Worm (Caenorhabditis elegans) whole organism, late embryonic: ENCODE results near the gene mks-3.

Source experiments
- C38D4.7 ChIP-seq: fragments of 200-800 bp; sonication (Bioruptor generic); optimal IDR thresholded peaks from 2 replicates; lab custom pipeline; 2018; ENCODE audit warnings: mild to moderate bottlenecking, missing genetic modification characterization, moderate library complexity, missing compliant biosample characterization
- F13H6.1 ChIP-seq: sonication (generic microtip); optimal IDR thresholded peaks from 2 replicates; lab custom pipeline; 2016; ENCODE audit warnings: missing genetic modification characterization, missing compliant biosample characterization
- K02D7.2 ChIP-seq: sonication (generic microtip); optimal IDR thresholded peaks from 2 replicates; lab custom pipeline; 2017; ENCODE audit warnings: mild to moderate bottlenecking, missing genetic modification characterization, missing compliant biosample characterization
- K09A11.1 ChIP-seq: sonication (generic microtip); optimal IDR thresholded peaks from 2 replicates; lab custom pipeline; 2017; ENCODE audit warnings: antibody characterized with exemption, mild to moderate bottlenecking, missing genetic modification characterization, missing compliant biosample characterization; ENCODE audit not compliant: insufficient read depth
- Y22D7AL.16 ChIP-seq: sonication (generic microtip); optimal IDR thresholded peaks from 2 replicates; lab custom pipeline; 2016; ENCODE audit warnings: missing genetic modification characterization, missing compliant biosample characterization
- ahr-1 ChIP-seq: sonication (generic microtip); optimal IDR thresholded peaks from 2 replicates; lab custom pipeline; 2016; ENCODE audit warnings: missing genetic modification characterization, missing compliant biosample characterization
- ceh-14 ChIP-seq: sonication (generic microtip); optimal IDR thresholded peaks from 2 replicates; lab custom pipeline; 2016; ENCODE audit warnings: missing genotype, missing genetic modification characterization, missing compliant biosample characterization
- ceh-19 ChIP-seq: fragments of 200-800 bp; sonication (Bioruptor generic); optimal IDR thresholded peaks from 2 replicates; lab custom pipeline; 2018; ENCODE audit warnings: mild to moderate bottlenecking, missing genetic modification characterization, missing compliant biosample characterization
- ceh-31 ChIP-seq: sonication (generic microtip); optimal IDR thresholded peaks from 2 replicates; lab custom pipeline; 2016; ENCODE audit warnings: missing genetic modification characterization, missing compliant biosample characterization
- ceh-9 ChIP-seq: sonication (generic microtip); optimal IDR thresholded peaks from 2 replicates; lab custom pipeline; 2016; ENCODE audit warnings: mild to moderate bottlenecking, missing genetic modification characterization, inconsistent platforms, missing compliant biosample characterization
- che-1 ChIP-seq: sonication (generic microtip); optimal IDR thresholded peaks from 2 replicates; lab custom pipeline; 2016; ENCODE audit warnings: mild to moderate bottlenecking, missing genetic modification characterization, missing compliant biosample characterization
- dmd-4 ChIP-seq: sonication (generic microtip); optimal IDR thresholded peaks from 2 replicates; lab custom pipeline; 2016; ENCODE audit warnings: borderline replicate concordance, missing genetic modification characterization, missing compliant biosample characterization
- dve-1 ChIP-seq: sonication (generic microtip); optimal IDR thresholded peaks from 2 replicates; lab custom pipeline; 2017; ENCODE audit warnings: antibody characterized with exemption, mild to moderate bottlenecking, missing genetic modification characterization, missing compliant biosample characterization
- elt-2 ChIP-seq: sonication (generic microtip); optimal IDR thresholded peaks from 2 replicates; lab custom pipeline; 2016; ENCODE audit warnings: missing genetic modification reagents, missing genetic modification characterization, missing compliant biosample characterization
- eyg-1 ChIP-seq: sonication (generic microtip); optimal IDR thresholded peaks from 2 replicates; lab custom pipeline; 2016; ENCODE audit warnings: missing genotype, missing genetic modification characterization, missing compliant biosample characterization
- fax-1 ChIP-seq: sonication (generic microtip); optimal IDR thresholded peaks from 2 replicates; lab custom pipeline; 2016; ENCODE audit warnings: missing genotype, missing genetic modification characterization, missing compliant biosample characterization
- hlh-30 ChIP-seq: sonication (generic microtip); optimal IDR thresholded peaks from 2 replicates; lab custom pipeline; 2017; ENCODE audit warnings: antibody characterized with exemption, missing genetic modification characterization, missing compliant biosample characterization; ENCODE audit not compliant: insufficient read depth
- hlh-8 ChIP-seq: sonication (generic microtip); optimal IDR thresholded peaks from 2 replicates; lab custom pipeline; 2016; ENCODE audit warnings: missing genotype, missing genetic modification characterization, missing compliant biosample characterization
- lim-6 ChIP-seq: sonication (generic microtip); optimal IDR thresholded peaks from 2 replicates; lab custom pipeline; 2016; ENCODE audit warnings: missing genetic modification characterization, missing compliant biosample characterization
- lin-11 ChIP-seq: fragments of 200-800 bp; sonication (Bioruptor generic); optimal IDR thresholded peaks from 2 replicates; lab custom pipeline; 2018; ENCODE audit warnings: mild to moderate bottlenecking, missing genetic modification characterization, missing compliant biosample characterization
- madf-2 ChIP-seq: sonication (generic microtip); optimal IDR thresholded peaks from 2 replicates; lab custom pipeline; 2017; ENCODE audit warnings: missing genetic modification characterization, missing compliant biosample characterization
- nhr-232 ChIP-seq: sonication (generic microtip); optimal IDR thresholded peaks from 2 replicates; lab custom pipeline; 2016; ENCODE audit warnings: missing genetic modification characterization, missing compliant biosample characterization
- npax-4 ChIP-seq: sonication (generic microtip); optimal IDR thresholded peaks from 2 replicates; lab custom pipeline; 2016; ENCODE audit warnings: missing genetic modification characterization, missing compliant biosample characterization
- pat-9 ChIP-seq: fragments of 200-800 bp; sonication (Bioruptor generic); optimal IDR thresholded peaks from 2 replicates; lab custom pipeline; 2018; ENCODE audit warnings: mild to moderate bottlenecking, missing genetic modification characterization, moderate library complexity, missing compliant biosample characterization
- pax-1 ChIP-seq: fragments of 150-350 bp; optimal IDR thresholded peaks from 2 replicates; lab custom pipeline; 2014; ENCODE audit warnings: missing biosample characterization, missing genetic modification characterization
- pha-4 ChIP-seq: fragments of 150-350 bp; optimal IDR thresholded peaks from 2 replicates; lab custom pipeline; 2018; ENCODE audit warnings: missing biosample characterization, missing genetic modification reagents, missing genetic modification characterization
- pros-1 ChIP-seq: fragments of 150-350 bp; optimal IDR thresholded peaks from 2 replicates; lab custom pipeline; 2014; ENCODE audit warnings: missing biosample characterization, missing genetic modification reagents, missing genetic modification characterization
- rnt-1 ChIP-seq: sonication (generic microtip); optimal IDR thresholded peaks from 2 replicates; lab custom pipeline; 2016; ENCODE audit warnings: missing genetic modification characterization, missing compliant biosample characterization
- sdc-2 ChIP-seq: sonication (generic microtip); optimal IDR thresholded peaks from 2 replicates; lab custom pipeline; 2016; ENCODE audit warnings: missing genotype, missing genetic modification characterization, missing compliant biosample characterization
- sox-2 ChIP-seq: fragments of 200-800 bp; sonication (Bioruptor generic); IDR thresholded peaks from 2 replicates; pipeline ENCODE4 v1.3.6; 2022; ENCODE audit warnings: missing genetic modification reagents, missing genetic modification characterization, missing compliant biosample characterization
- sox-4 ChIP-seq: sonication (generic microtip); optimal IDR thresholded peaks from 2 replicates; lab custom pipeline; 2017; ENCODE audit warnings: mild to moderate bottlenecking, missing genetic modification characterization, inconsistent platforms, missing compliant biosample characterization
- syd-9 ChIP-seq: sonication (generic microtip); optimal IDR thresholded peaks from 2 replicates; lab custom pipeline; 2016; ENCODE audit warnings: mild to moderate bottlenecking, missing genetic modification characterization, moderate library complexity, missing compliant biosample characterization
- zip-5 ChIP-seq: sonication (generic microtip); optimal IDR thresholded peaks from 2 replicates; lab custom pipeline; 2016; ENCODE audit warnings: missing genetic modification characterization, missing compliant biosample characterization
- ztf-16 ChIP-seq: sonication (generic microtip); optimal IDR thresholded peaks from 2 replicates; lab custom pipeline; 2017; ENCODE audit warnings: missing genetic modification characterization, missing compliant biosample characterization

Gene mks-3

ce11 chrII:7555454-7555853, 28.0 kb downstream of the mks-3 start, which contains the start of gene ZK1290.14:
Gene ZK1290.14, minus strand, starts transcription at chrII:7555592.
- TF ChIP-seq pha-4, result no peak
- TF ChIP-seq syd-9, result no peak
- TF ChIP-seq pax-1 (tag; lab: Kevin White, UChicago), result no peak
- TF ChIP-seq dmd-4, result no peak
- TF ChIP-seq sox-4 (tag; lab: Kevin White, UChicago), result no peak
- no peak for TF ChIP-seq Y22D7AL.16 (tag; lab: Kevin White, UChicago)
- TF ChIP-seq hlh-30, result no peak
- TF ChIP-seq dve-1 (tag; lab: Kevin White, UChicago), result no peak
- no peak for TF ChIP-seq che-1 (tag; lab: Kevin White, UChicago)
- no peak for TF ChIP-seq nhr-232 (tag; lab: Kevin White, UChicago)
- no peak for TF ChIP-seq pros-1 (tag; lab: Kevin White, UChicago)
- no peak for TF ChIP-seq sdc-2 (tag; lab: Kevin White, UChicago)
- no peak for TF ChIP-seq C38D4.7 (GFP tag; lab: Kevin White, UChicago)
- no peak for TF ChIP-seq fax-1
- no peak for TF ChIP-seq zip-5 (tag; lab: Kevin White, UChicago)
- TF ChIP-seq sox-2 (GFP tag; lab: Robert Waterston, UW), result no peak
- no peak for TF ChIP-seq pat-9 (tag; lab: Kevin White, UChicago)
- no peak for TF ChIP-seq lin-11 (tag; lab: Kevin White, UChicago)
- no peak for TF ChIP-seq ceh-14
- no peak for TF ChIP-seq lim-6 (tag; lab: Kevin White, UChicago)
- TF ChIP-seq, all 69 proteins: peak for 0

ce11 chrII:7554716-7555247, 28.7 kb downstream of the mks-3 start:
- TF ChIP-seq K02D7.2 (no peak), elt-2 (tag; lab: Kevin White, UChicago) (peak; percentile 32), rnt-1 (tag; lab: Kevin White, UChicago) (no peak), madf-2 (tag; lab: Kevin White, UChicago) (no peak), pros-1 (tag; lab: Kevin White, UChicago) (no peak)

ce11 chrII:7553806-7554205, 29.6 kb downstream of the mks-3 start, which contains the start of gene ZK1290.10:
Gene ZK1290.10, minus strand, starts transcription at chrII:7553906.
- TF ChIP-seq eyg-1 (tag; lab: Kevin White, UChicago) (no peak), ahr-1 (tag; lab: Kevin White, UChicago) (no peak), npax-4 (tag; lab: Kevin White, UChicago) (no peak)
- TF ChIP-seq, all 69 proteins: peak for 0

ce11 chrII:7549035-7549434, 34.4 kb downstream of the mks-3 start, which contains the start of gene tph-1:
Gene tph-1, plus strand, starts transcription at chrII:7549335.
- no peak for TF ChIP-seq F13H6.1 (tag; lab: Kevin White, UChicago)
- no peak for TF ChIP-seq K09A11.1 (tag; lab: Kevin White, UChicago)
- no peak for TF ChIP-seq ceh-31

- TF ChIP-seq ceh-19 (GFP tag; lab: Kevin White, UChicago), result no peak
- TF ChIP-seq ceh-9 (tag; lab: Kevin White, UChicago), result no peak
- no peak for TF ChIP-seq K02D7.2
- no peak for TF ChIP-seq pros-1 (tag; lab: Kevin White, UChicago)
- TF ChIP-seq hlh-8 (tag; lab: Kevin White, UChicago), result no peak
- TF ChIP-seq sdc-2 (tag; lab: Kevin White, UChicago), result no peak
- TF ChIP-seq ztf-16 (tag; lab: Kevin White, UChicago), result no peak
Observed at ce11 chrII:7548044-7548443, 35.4 kb downstream of the mks-3 start, which contains the start of gene fbxa-224. Gene fbxa-224, minus strand, starts transcription at chrII:7548144.
